Fruit fly (Drosophila melanogaster): ENCODE results near the gene Mulk.
A peak's percentile ranks its signal among the peaks of the same experiment; 100 is the strongest.

Mulk gene

DNA sequence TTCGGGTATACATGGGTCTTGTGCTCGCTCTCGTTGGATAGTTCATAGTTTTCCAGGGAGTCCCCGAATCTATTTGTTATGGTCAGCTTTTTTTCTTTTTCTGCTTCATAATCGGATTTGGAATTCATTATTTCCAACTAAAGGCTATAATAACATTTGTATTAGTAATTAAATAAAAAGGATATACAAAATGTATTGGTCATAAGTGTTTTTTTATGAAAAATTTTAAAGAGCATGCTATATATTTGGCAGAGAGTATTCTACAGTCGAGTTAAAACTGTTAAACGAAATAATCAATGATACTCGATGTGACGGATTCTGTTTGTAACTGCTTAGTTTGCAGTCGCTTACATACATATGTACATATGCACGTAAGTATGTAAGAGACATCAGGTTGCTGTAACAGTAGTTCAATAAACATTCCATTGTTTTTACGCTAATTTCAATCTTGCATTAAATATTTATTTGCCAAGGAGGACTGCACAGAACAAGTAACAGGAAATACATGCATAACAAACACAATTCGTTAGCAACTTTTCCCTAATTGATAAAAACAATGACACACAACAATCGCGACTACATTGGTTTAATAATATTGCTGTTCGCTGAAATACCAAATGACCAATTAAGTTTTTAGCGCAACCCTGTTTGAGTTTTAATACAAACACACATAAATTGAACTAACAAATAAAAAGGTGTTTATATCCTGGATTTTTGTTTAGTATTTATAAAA is 29.4 kb downstream of the Mulk start (continued):
- TF ChIP-seq CG12219 (GFP tag; optimal IDR thresholded peaks at IDR 0.05) (peak; percentile 17), chm (GFP tag; IDR thresholded peaks at IDR 0.05) (no peak), ken (GFP tag; IDR thresholded peaks at IDR 0.05) (no peak), row (GFP tag; IDR thresholded peaks at IDR 0.05) (peak; percentile 47; the same call in 2 of the 3 replicates), Sin3A (optimal IDR thresholded peaks at IDR 0.05) (no peak), trh (GFP tag; optimal IDR thresholded peaks at IDR 0.05) (no peak), zf30C (GFP tag; optimal IDR thresholded peaks at IDR 0.05) (no peak), pb (GFP tag; optimal IDR thresholded peaks at IDR 0.05) (no peak), NC2α (GFP tag; optimal IDR thresholded peaks at IDR 0.05) (no peak), CG15073 (GFP tag; optimal IDR thresholded peaks at IDR 0.05) (no peak), TFAM (GFP tag; optimal IDR thresholded peaks at IDR 0.05) (no peak), CG17361 (GFP tag; IDR thresholded peaks at IDR 0.05) (no peak), eve (GFP tag; optimal IDR thresholded peaks at IDR 0.05) (peak in 1 of 2 experiments; percentile 41), Dbx (GFP tag; IDR thresholded peaks at IDR 0.05) (no peak), nerfin-1 (tag; optimal IDR thresholded peaks at IDR 0.05) (peak; percentile 6), CG8089 (GFP tag; optimal IDR thresholded peaks at IDR 0.05) (no peak), CG12299 (tag; optimal IDR thresholded peaks at IDR 0.05) (no peak), sob (GFP tag; IDR thresholded peaks at IDR 0.05) (0 out of 2 replicates have a peak, but pooled peaks have one; percentile 32), wek (GFP tag; optimal IDR thresholded peaks at IDR 0.05) (no peak), CG6765 (GFP tag; optimal IDR thresholded peaks at IDR 0.05) (no peak), fu2 (GFP tag; optimal IDR thresholded peaks at IDR 0.05) (no peak), ind (GFP tag; optimal IDR thresholded peaks at IDR 0.05) (no peak), Gsc (GFP tag; IDR thresholded peaks at IDR 0.05) (no peak), da (GFP tag; optimal IDR thresholded peaks at IDR 0.05) (no peak), Pdp1 (GFP tag; optimal IDR thresholded peaks at IDR 0.05) (no peak), CG2202 (tag; optimal IDR thresholded peaks at IDR 0.05) (no peak), Doc2 (GFP tag; IDR thresholded peaks at IDR 0.05) (no peak), CG3847 (GFP tag; IDR thresholded peaks at IDR 0.05) (no peak), CG32767 (GFP tag; IDR thresholded peaks at IDR 0.05) (no peak), Doc3 (GFP tag; IDR thresholded peaks at IDR 0.05; ENCODE audit: partially characterized antibody) (no peak), br (optimal IDR thresholded peaks at IDR 0.05) (no peak), stwl (tag; optimal IDR thresholded peaks at IDR 0.05) (no peak), CG6689 (GFP tag; IDR thresholded peaks at IDR 0.05) (no peak), CG4282 (GFP tag; optimal IDR thresholded peaks at IDR 0.05) (no peak), hkb (optimal IDR thresholded peaks at IDR 0.05) (no peak), hkb (GFP tag; IDR thresholded peaks at IDR 0.05) (0 out of 2 replicates have a peak, but pooled peaks have one; percentile 13), Nf-YA (GFP tag; IDR thresholded peaks at IDR 0.05) (no peak), CG13624 (GFP tag; optimal IDR thresholded peaks at IDR 0.05) (no peak), Dip2 (GFP tag; IDR thresholded peaks at IDR 0.05) (no peak), CG9609 (GFP tag; optimal IDR thresholded peaks at IDR 0.05) (no peak), Meics (GFP tag; optimal IDR thresholded peaks at IDR 0.05) (peak; percentile 3), CG13123 (GFP tag; optimal IDR thresholded peaks at IDR 0.05) (no peak), CG5245 (GFP tag; optimal IDR thresholded peaks at IDR 0.05) (no peak), Taf1 (GFP tag; IDR thresholded peaks at IDR 0.05) (no peak), CG8281 (tag; optimal IDR thresholded peaks at IDR 0.05) (no peak), Sox102F (GFP tag; optimal IDR thresholded peaks at IDR 0.05) (no peak), GATAe (GFP tag; conservative IDR thresholded peaks at IDR 0.05) (no peak), Lim3 (GFP tag; IDR thresholded peaks at IDR 0.05) (no peak), cato (GFP tag; optimal IDR thresholded peaks at IDR 0.05; ENCODE audit: borderline replicate concordance) (no peak), CG32772 (GFP tag; IDR thresholded peaks at IDR 0.05) (no peak), CG7928 (GFP tag; optimal IDR thresholded peaks at IDR 0.05) (no peak), Oli (tag; optimal IDR thresholded peaks at IDR 0.05) (peak; percentile 17), psq (GFP tag; optimal IDR thresholded peaks at IDR 0.05) (no peak)

All from whole organism, embryonic.